Fruit fly (Drosophila melanogaster) whole organism, prepupa: Measurements from ENCODE around the gene sra.

Experiments
- CG7368 ChIP-seq: fragments of 200-800 bp; sonication (Bioruptor generic); optimal IDR thresholded peaks from 3 replicates; lab custom pipeline; 2016; ENCODE audit warnings: missing biosample characterization, missing genetic modification characterization
- eg ChIP-seq: fragments of 200-800 bp; sonication (Bioruptor generic); IDR thresholded peaks from 3 replicates; pipeline ENCODE4 v1.3.6; 2022; ENCODE audit warnings: missing biosample characterization, missing genetic modification characterization
- fd59A ChIP-seq: fragments of 200-800 bp; sonication (Bioruptor generic); optimal IDR thresholded peaks from 2 replicates; lab custom pipeline; 2017; ENCODE audit warnings: missing biosample characterization, mild to moderate bottlenecking, missing genetic modification characterization, missing genetic modification reagents

dm6 chr3R:16242461-16242934, 55.7 kb downstream of the sra start:
- TF ChIP-seq eg (GFP tag; lab: Robert Waterston, UW): no peak
- TF ChIP-seq fd59A: no peak
- TF ChIP-seq CG7368 (GFP tag; lab: Kevin White, UChicago): peak; percentile 64
